Worm (Caenorhabditis elegans) whole organism, early embryonic: ENCODE data around the gene rps-13.
A peak's percentile ranks its signal among the peaks of the same experiment; 100 is the strongest.

Experiments used
- B0310.2 ChIP-seq: sonication (generic microtip); optimal IDR thresholded peaks from 2 replicates; lab custom pipeline; 2016; ENCODE audit warnings: mild to moderate bottlenecking, missing genetic modification characterization, missing compliant biosample characterization
- F13C5.2 ChIP-seq: sonication (generic microtip); optimal IDR thresholded peaks from 2 replicates; lab custom pipeline; 2017; ENCODE audit warnings: mild to moderate bottlenecking, missing genetic modification characterization, inconsistent platforms, missing compliant biosample characterization
- aly-1 ChIP-seq: sonication (generic microtip); optimal IDR thresholded peaks from 2 replicates; lab custom pipeline; 2016; ENCODE audit warnings: missing genetic modification characterization, missing compliant biosample characterization
- ama-1 ChIP-seq: fragments of 150-350 bp; optimal IDR thresholded peaks from 2 replicates; lab custom pipeline; 2014
- ceh-13 ChIP-seq: fragments of 200-800 bp; sonication (Bioruptor generic); optimal IDR thresholded peaks from 2 replicates; lab custom pipeline; 2018; ENCODE audit warnings: mild to moderate bottlenecking, missing genetic modification characterization, missing compliant biosample characterization
- ceh-36 ChIP-seq: sonication (generic microtip); optimal IDR thresholded peaks from 2 replicates; lab custom pipeline; 2016; ENCODE audit warnings: missing genetic modification characterization, inconsistent platforms, missing compliant biosample characterization
- ets-7 ChIP-seq: sonication (generic microtip); optimal IDR thresholded peaks from 2 replicates; lab custom pipeline; 2016; ENCODE audit warnings: missing genotype, missing genetic modification characterization, missing compliant biosample characterization
- flt-1 ChIP-seq: fragments of 200-800 bp; sonication (Bioruptor generic); IDR thresholded peaks from 2 replicates; pipeline ENCODE4 v1.3.6; 2022; ENCODE audit warnings: missing genetic modification characterization, missing compliant biosample characterization
- hmbx-1 ChIP-seq: sonication (generic microtip); optimal IDR thresholded peaks from 2 replicates; lab custom pipeline; 2016; ENCODE audit warnings: mild to moderate bottlenecking, missing genetic modification characterization, missing compliant biosample characterization
- hmg-4 ChIP-seq: fragments of 200-800 bp; sonication (Bioruptor generic); optimal IDR thresholded peaks from 2 replicates; lab custom pipeline; 2018; ENCODE audit warnings: mild to moderate bottlenecking, missing genetic modification characterization, missing compliant biosample characterization
- hnd-1 ChIP-seq: sonication (generic microtip); optimal IDR thresholded peaks from 2 replicates; lab custom pipeline; 2016; ENCODE audit warnings: missing genetic modification characterization, missing compliant biosample characterization
- pes-1 ChIP-seq: fragments of 200-800 bp; sonication (Bioruptor generic); IDR thresholded peaks from 2 replicates; pipeline ENCODE4 v1.3.6; 2022; ENCODE audit warnings: missing genetic modification reagents, missing genetic modification characterization, missing compliant biosample characterization
- scrt-1 ChIP-seq: fragments of 200-800 bp; sonication (Bioruptor generic); IDR thresholded peaks from 2 replicates; pipeline ENCODE4 v1.3.6; 2022; ENCODE audit warnings: missing genetic modification characterization, missing compliant biosample characterization
- sea-1 ChIP-seq: fragments of 200-800 bp; sonication (Bioruptor generic); conservative IDR thresholded peaks from 2 replicates; pipeline ENCODE4 v1.3.6; 2022; ENCODE audit warnings: missing genetic modification characterization, missing compliant biosample characterization
- tbx-11 ChIP-seq: fragments of 200-800 bp; sonication (Bioruptor generic); IDR thresholded peaks from 2 replicates; pipeline ENCODE4 v1.3.6; 2022; ENCODE audit warnings: missing genetic modification characterization, missing compliant biosample characterization
- tbx-37 ChIP-seq: fragments of 200-800 bp; sonication (Bioruptor generic); conservative IDR thresholded peaks from 2 replicates; pipeline ENCODE4 v1.3.6; 2022; ENCODE audit warnings: missing genetic modification reagents, missing genetic modification characterization, missing compliant biosample characterization
- tra-4 ChIP-seq: sonication (generic microtip); optimal IDR thresholded peaks from 2 replicates; lab custom pipeline; 2017; ENCODE audit warnings: missing genetic modification characterization, missing compliant biosample characterization

The rps-13 gene

ce11 chrIII:6360114-6360513 lies 14.7 kb downstream of the rps-13 start:
- TF ChIP-seq tra-4 (tag; lab: Kevin White, UChicago), result no peak
- no peak for TF ChIP-seq ceh-13 (GFP tag; lab: Kevin White, UChicago)
- no peak for TF ChIP-seq ets-7 (tag; lab: Kevin White, UChicago)
- TF ChIP-seq hmbx-1, result no peak
- no peak for TF ChIP-seq sea-1
- no peak for TF ChIP-seq F13C5.2 (tag; lab: Kevin White, UChicago)
- no peak for TF ChIP-seq tbx-11 (GFP tag; lab: Robert Waterston, UW)
- TF ChIP-seq B0310.2 (tag; lab: Kevin White, UChicago), result no peak
- TF ChIP-seq pes-1 (GFP tag; lab: Robert Waterston, UW), result no peak
- TF ChIP-seq ceh-36 (tag; lab: Kevin White, UChicago), result no peak
- no peak for TF ChIP-seq tbx-37 (GFP tag; lab: Robert Waterston, UW)
- TF ChIP-seq scrt-1 (GFP tag; lab: Robert Waterston, UW), result no peak
- TF ChIP-seq hmg-4 (GFP tag; lab: Kevin White, UChicago), result no peak
- TF ChIP-seq ama-1 (lab: Kevin White, UChicago), result no peak
- TF ChIP-seq flt-1, result no peak
- TF ChIP-seq hnd-1, result no peak
- no peak for TF ChIP-seq aly-1 (tag; lab: Kevin White, UChicago)

ce11 chrIII:6359171-6359854 lies 15.5 kb downstream of the rps-13 start:
- no peak for TF ChIP-seq sea-1
- TF ChIP-seq tbx-11 (GFP tag; lab: Robert Waterston, UW), result 0 out of 2 replicates have a peak, but pooled peaks have one; percentile 16
- no peak for TF ChIP-seq ceh-13 (GFP tag; lab: Kevin White, UChicago)
- no peak for TF ChIP-seq hmg-4 (GFP tag; lab: Kevin White, UChicago)

ce11 chrIII:6358704-6359103 lies 16.1 kb downstream of the rps-13 start:
- TF ChIP-seq B0310.2 (tag; lab: Kevin White, UChicago), result no peak
- no peak for TF ChIP-seq ets-7 (tag; lab: Kevin White, UChicago)
- TF ChIP-seq ceh-36 (tag; lab: Kevin White, UChicago), result no peak
- TF ChIP-seq ama-1 (lab: Kevin White, UChicago), result no peak
- TF ChIP-seq tbx-11 (GFP tag; lab: Robert Waterston, UW), result no peak
- no peak for TF ChIP-seq hnd-1
- no peak for TF ChIP-seq ceh-13 (GFP tag; lab: Kevin White, UChicago)
- TF ChIP-seq tbx-37 (GFP tag; lab: Robert Waterston, UW), result no peak
- no peak for TF ChIP-seq tra-4 (tag; lab: Kevin White, UChicago)
- no peak for TF ChIP-seq pes-1 (GFP tag; lab: Robert Waterston, UW)
- no peak for TF ChIP-seq scrt-1 (GFP tag; lab: Robert Waterston, UW)
- no peak for TF ChIP-seq sea-1
- no peak for TF ChIP-seq flt-1
- no peak for TF ChIP-seq F13C5.2 (tag; lab: Kevin White, UChicago)
- no peak for TF ChIP-seq aly-1 (tag; lab: Kevin White, UChicago)

- TF ChIP-seq tbx-11 (GFP tag; lab: Robert Waterston, UW) (no peak), ceh-36 (tag; lab: Kevin White, UChicago) (no peak), tbx-37 (GFP tag; lab: Robert Waterston, UW) (no peak), aly-1 (tag; lab: Kevin White, UChicago) (no peak), F13C5.2 (tag; lab: Kevin White, UChicago) (no peak), tra-4 (tag; lab: Kevin White, UChicago) (no peak), B0310.2 (tag; lab: Kevin White, UChicago) (no peak), sea-1 (no peak), scrt-1 (GFP tag; lab: Robert Waterston, UW) (no peak), ets-7 (tag; lab: Kevin White, UChicago) (no peak), ama-1 (lab: Kevin White, UChicago) (no peak), ceh-13 (GFP tag; lab: Kevin White, UChicago) (no peak), hmg-4 (GFP tag; lab: Kevin White, UChicago) (no peak), hmbx-1 (no peak), flt-1 (no peak)
Measured at ce11 chrIII:6356764-6357163, 18.0 kb downstream of the rps-13 start.

- no peak for TF ChIP-seq hmg-4 (GFP tag; lab: Kevin White, UChicago)
- no peak for TF ChIP-seq B0310.2 (tag; lab: Kevin White, UChicago)
- no peak for TF ChIP-seq ceh-36 (tag; lab: Kevin White, UChicago)
- no peak for TF ChIP-seq aly-1 (tag; lab: Kevin White, UChicago)
- TF ChIP-seq hnd-1, result no peak
Measured at ce11 chrIII:6356007-6356406, 18.8 kb downstream of the rps-13 start.

ce11 chrIII:6355359-6355758 lies 19.4 kb downstream of the rps-13 start:
- TF ChIP-seq flt-1 (no peak), ceh-13 (GFP tag; lab: Kevin White, UChicago) (no peak), hnd-1 (no peak), ama-1 (lab: Kevin White, UChicago) (no peak), F13C5.2 (tag; lab: Kevin White, UChicago) (no peak), scrt-1 (GFP tag; lab: Robert Waterston, UW) (no peak), hmbx-1 (no peak), tbx-11 (GFP tag; lab: Robert Waterston, UW) (no peak), B0310.2 (tag; lab: Kevin White, UChicago) (no peak), ceh-36 (tag; lab: Kevin White, UChicago) (no peak), tbx-37 (GFP tag; lab: Robert Waterston, UW) (no peak), hmg-4 (GFP tag; lab: Kevin White, UChicago) (no peak)

ce11 chrIII:6353084-6353483 lies 21.7 kb downstream of the rps-13 start, which contains the start of gene akap-1:
TSS of gene akap-1 (plus strand) at chrIII:6353384.
- TF ChIP-seq flt-1 (no peak), ets-7 (tag; lab: Kevin White, UChicago) (no peak), tbx-37 (GFP tag; lab: Robert Waterston, UW) (no peak), hmg-4 (GFP tag; lab: Kevin White, UChicago) (no peak), tbx-11 (GFP tag; lab: Robert Waterston, UW) (no peak), F13C5.2 (tag; lab: Kevin White, UChicago) (no peak), B0310.2 (tag; lab: Kevin White, UChicago) (no peak), aly-1 (tag; lab: Kevin White, UChicago) (no peak), ama-1 (lab: Kevin White, UChicago) (no peak), ceh-13 (GFP tag; lab: Kevin White, UChicago) (no peak), tra-4 (tag; lab: Kevin White, UChicago) (no peak), hnd-1 (no peak), pes-1 (GFP tag; lab: Robert Waterston, UW) (no peak), hmbx-1 (no peak), ceh-36 (tag; lab: Kevin White, UChicago) (no peak)
